Fruit fly (Drosophila melanogaster) whole organism, embryonic: ENCODE results near the gene Rpn12.

Experiments used
- Antp ChIP-seq: fragments of 200-800 bp; sonication (Bioruptor generic); optimal IDR thresholded peaks from 3 replicates; lab custom pipeline; 2016; ENCODE audit warnings: missing biosample characterization, missing genetic modification characterization
- Blimp-1 ChIP-seq: fragments of 200-800 bp; sonication (Bioruptor generic); optimal IDR thresholded peaks from 3 replicates; lab custom pipeline; 2018; ENCODE audit warnings: missing biosample characterization, missing genetic modification characterization, mild to moderate bottlenecking, moderate library complexity, missing genetic modification reagents
- CG11456 ChIP-seq: fragments of 200-800 bp; sonication (Bioruptor generic); IDR thresholded peaks from 3 replicates; pipeline ENCODE4 v1.3.6; 2022; ENCODE audit warnings: missing biosample characterization, missing genetic modification characterization
- CG12219 ChIP-seq: fragments of 200-800 bp; sonication (Bioruptor generic); optimal IDR thresholded peaks from 3 replicates; lab custom pipeline; 2018; ENCODE audit warnings: missing biosample characterization, mild to moderate bottlenecking, missing genetic modification characterization
- CG12299 ChIP-seq: fragments of 200-800 bp; sonication (Bioruptor generic); optimal IDR thresholded peaks from 2 replicates; lab custom pipeline; 2018; ENCODE audit warnings: missing biosample characterization, mild to moderate bottlenecking, missing genetic modification characterization
- CG13775 ChIP-seq: fragments of 200-800 bp; sonication (Bioruptor generic); optimal IDR thresholded peaks from 3 replicates; lab custom pipeline; 2017; ENCODE audit warnings: missing biosample characterization, mild to moderate bottlenecking, missing genetic modification characterization
- CG15514 ChIP-seq: fragments of 200-800 bp; sonication (Bioruptor generic); optimal IDR thresholded peaks from 3 replicates; lab custom pipeline; 2017; ENCODE audit warnings: missing biosample characterization, missing genetic modification characterization, mild to moderate bottlenecking, moderate library complexity, missing genetic modification reagents
- CG15601 ChIP-seq: fragments of 200-800 bp; sonication (Bioruptor generic); optimal IDR thresholded peaks from 3 replicates; lab custom pipeline; 2019; ENCODE audit warnings: missing biosample characterization, mild to moderate bottlenecking, missing genetic modification characterization, moderate library complexity
- CG17385 ChIP-seq: fragments of 200-800 bp; sonication (Bioruptor generic); optimal IDR thresholded peaks from 3 replicates; lab custom pipeline; 2018; ENCODE audit warnings: missing biosample characterization, mild to moderate bottlenecking, missing genetic modification characterization
- CG1792 ChIP-seq: fragments of 200-800 bp; sonication (Bioruptor generic); optimal IDR thresholded peaks from 2 replicates; lab custom pipeline; 2016; ENCODE audit warnings: missing biosample characterization, missing genetic modification characterization
- CG18011 ChIP-seq: fragments of 200-800 bp; sonication (Bioruptor generic); optimal IDR thresholded peaks from 2 replicates; lab custom pipeline; 2017; ENCODE audit warnings: missing biosample characterization, missing genetic modification characterization, mild to moderate bottlenecking, moderate library complexity, missing genotype
- CG18262 ChIP-seq: fragments of 200-800 bp; optimal IDR thresholded peaks from 3 replicates; lab custom pipeline; 2019; ENCODE audit warnings: missing biosample characterization, mild to moderate bottlenecking, missing genetic modification characterization, moderate library complexity
- CG1832 ChIP-seq: fragments of 200-800 bp; sonication (Bioruptor generic); optimal IDR thresholded peaks from 2 replicates; lab custom pipeline; 2017; ENCODE audit warnings: missing biosample characterization, mild to moderate bottlenecking, missing genetic modification characterization, inconsistent platforms
- CG3281 ChIP-seq: fragments of 200-800 bp; sonication (Bioruptor generic); optimal IDR thresholded peaks from 3 replicates; lab custom pipeline; 2017; ENCODE audit warnings: missing biosample characterization, mild to moderate bottlenecking, missing genetic modification characterization
- CG34422 ChIP-seq: fragments of 200-800 bp; sonication (Bioruptor generic); IDR thresholded peaks from 3 replicates; pipeline ENCODE4 v1.3.6; 2022; ENCODE audit warnings: missing biosample characterization, missing genetic modification characterization
- CG3995 ChIP-seq: fragments of 200-800 bp; sonication (Bioruptor generic); optimal IDR thresholded peaks from 3 replicates; lab custom pipeline; 2016; ENCODE audit warnings: missing biosample characterization, missing genetic modification characterization
- CG7372 ChIP-seq: fragments of 200-800 bp; sonication (Bioruptor generic); IDR thresholded peaks from 2 replicates; pipeline ENCODE4 v1.3.6; 2022; ENCODE audit warnings: missing biosample characterization, missing genetic modification characterization
- CG7556 ChIP-seq: fragments of 200-800 bp; sonication (Bioruptor generic); optimal IDR thresholded peaks from 2 replicates; lab custom pipeline; 2017; ENCODE audit warnings: missing biosample characterization, mild to moderate bottlenecking, missing genetic modification characterization
- CG7963 ChIP-seq: fragments of 200-800 bp; sonication (Bioruptor generic); IDR thresholded peaks from 3 replicates; pipeline ENCODE4 v1.3.6; 2022; ENCODE audit warnings: missing biosample characterization, missing genetic modification characterization; ENCODE audit not compliant: partially characterized antibody
- CG8944 ChIP-seq: fragments of 200-800 bp; sonication (Bioruptor generic); optimal IDR thresholded peaks from 3 replicates; lab custom pipeline; 2016; ENCODE audit warnings: missing biosample characterization, missing genetic modification characterization
- CG9876 ChIP-seq: fragments of 200-800 bp; sonication (Bioruptor generic); optimal IDR thresholded peaks from 2 replicates; lab custom pipeline; 2016; ENCODE audit warnings: missing biosample characterization, missing genetic modification characterization
- Doc2 ChIP-seq: fragments of 200-800 bp; sonication (Bioruptor generic); IDR thresholded peaks from 2 replicates; pipeline ENCODE4 v1.3.6; 2022; ENCODE audit warnings: missing biosample characterization, missing genetic modification characterization
- E2f1 ChIP-seq: fragments of 200-800 bp; sonication (Bioruptor generic); IDR thresholded peaks from 2 replicates; pipeline ENCODE4 v1.3.6; 2022; ENCODE audit warnings: missing biosample characterization, missing genetic modification characterization
- HmgD ChIP-seq: fragments of 200-800 bp; sonication (Bioruptor generic); optimal IDR thresholded peaks from 3 replicates; lab custom pipeline; 2016; ENCODE audit warnings: missing biosample characterization, missing genetic modification characterization
- Hr78 ChIP-seq, 2 experiments: fragments of 200-800 bp in 1 of 2; fragments of >200 bp in 1 of 2; sonication (Bioruptor generic) in 1 of 2; optimal IDR thresholded peaks; 2 replicates each; lab custom pipeline; 2017 to 2019; ENCODE audit warnings: missing biosample characterization in 2 of 2, missing genetic modification characterization in 2 of 2, mild to moderate bottlenecking in 1 of 2, moderate library complexity in 1 of 2
- Nf-YC ChIP-seq: fragments of 200-800 bp; optimal IDR thresholded peaks from 3 replicates; lab custom pipeline; 2019; ENCODE audit warnings: missing biosample characterization, mild to moderate bottlenecking, missing genetic modification characterization, moderate library complexity
- Sox102F ChIP-seq: fragments of 200-800 bp; sonication (Bioruptor generic); optimal IDR thresholded peaks from 2 replicates; lab custom pipeline; 2018; ENCODE audit warnings: missing biosample characterization, mild to moderate bottlenecking, missing genetic modification characterization, moderate library complexity
- Taf1 ChIP-seq: fragments of 200-800 bp; sonication (Bioruptor generic); IDR thresholded peaks from 2 replicates; pipeline ENCODE4 v1.3.6; 2022; ENCODE audit warnings: missing biosample characterization, missing genetic modification characterization
- bigmax ChIP-seq: fragments of 200-800 bp; sonication (Bioruptor generic); optimal IDR thresholded peaks from 2 replicates; lab custom pipeline; 2018; ENCODE audit warnings: missing biosample characterization, mild to moderate bottlenecking, missing genetic modification characterization
- btn ChIP-seq: fragments of 200-800 bp; sonication (Bioruptor generic); optimal IDR thresholded peaks from 2 replicates; lab custom pipeline; 2016; ENCODE audit warnings: missing biosample characterization, missing genetic modification characterization
- chif ChIP-seq, 2 experiments: fragments of 200-800 bp; sonication (Bioruptor generic); optimal IDR thresholded peaks; 3 replicates each; lab custom pipeline; 2016; ENCODE audit warnings: missing biosample characterization in 2 of 2, missing genetic modification characterization in 2 of 2
- disco-r ChIP-seq: fragments of 200-800 bp; sonication (Bioruptor generic); optimal IDR thresholded peaks from 2 replicates; lab custom pipeline; 2016; ENCODE audit warnings: missing biosample characterization, missing genetic modification characterization
- emc ChIP-seq: fragments of 200-800 bp; sonication (Bioruptor generic); optimal IDR thresholded peaks from 2 replicates; lab custom pipeline; 2016; ENCODE audit warnings: missing biosample characterization, missing genetic modification characterization
- fd3F ChIP-seq: fragments of 200-800 bp; sonication (Bioruptor generic); optimal IDR thresholded peaks from 2 replicates; lab custom pipeline; 2018; ENCODE audit warnings: missing biosample characterization, mild to moderate bottlenecking, missing genetic modification characterization, moderate library complexity
- gsb ChIP-seq: fragments of 200-800 bp; sonication (Bioruptor generic); IDR thresholded peaks from 2 replicates; pipeline ENCODE4 v1.3.6; 2022; ENCODE audit warnings: missing biosample characterization, missing genetic modification characterization
- hb ChIP-seq: fragments of 200-800 bp; sonication (Bioruptor generic); IDR thresholded peaks from 3 replicates; pipeline ENCODE4 v1.3.6; 2022; ENCODE audit warnings: missing biosample characterization, missing genetic modification characterization; ENCODE audit not compliant: partially characterized antibody
- knrl ChIP-seq: fragments of 200-800 bp; sonication (Bioruptor generic); IDR thresholded peaks from 3 replicates; pipeline ENCODE4 v1.3.6; 2022; ENCODE audit warnings: missing biosample characterization, missing genetic modification characterization; ENCODE audit not compliant: partially characterized antibody
- mld ChIP-seq: fragments of 200-800 bp; sonication (Bioruptor generic); IDR thresholded peaks from 3 replicates; pipeline ENCODE4 v1.3.6; 2022; ENCODE audit warnings: missing biosample characterization, missing genetic modification characterization; ENCODE audit not compliant: partially characterized antibody
- nau ChIP-seq: fragments of 200-800 bp; sonication (Bioruptor generic); optimal IDR thresholded peaks from 3 replicates; lab custom pipeline; 2017; ENCODE audit warnings: missing biosample characterization, mild to moderate bottlenecking, missing genetic modification characterization, missing genetic modification reagents
- ro ChIP-seq: fragments of 200-800 bp; sonication (Bioruptor generic); IDR thresholded peaks from 2 replicates; pipeline ENCODE4 v1.3.6; 2022; ENCODE audit warnings: missing biosample characterization, missing genetic modification characterization
- run ChIP-seq: fragments of 200-800 bp; sonication (Bioruptor generic); optimal IDR thresholded peaks from 3 replicates; lab custom pipeline; 2018; ENCODE audit warnings: missing biosample characterization, mild to moderate bottlenecking, missing genetic modification characterization
- sc ChIP-seq, 3 experiments: fragments of >200 bp in 2 of 3; fragments of 200-800 bp in 1 of 3; sonication (Bioruptor generic) in 1 of 3; optimal IDR thresholded peaks; 2 replicates in 2 of 3; 3 replicates in 1 of 3; lab custom pipeline; 2017; ENCODE audit warnings: mild to moderate bottlenecking in 1 of 3, missing biosample characterization in 1 of 3, missing genetic modification characterization in 1 of 3, missing genetic modification reagents in 1 of 3
- scrt ChIP-seq: fragments of 200-800 bp; sonication (Bioruptor generic); optimal IDR thresholded peaks from 2 replicates; lab custom pipeline; 2018; ENCODE audit warnings: missing biosample characterization, mild to moderate bottlenecking, missing genetic modification characterization, moderate library complexity
- sd ChIP-seq: fragments of 200-800 bp; sonication (Bioruptor generic); optimal IDR thresholded peaks from 3 replicates; lab custom pipeline; 2018; ENCODE audit warnings: missing biosample characterization, mild to moderate bottlenecking, missing genetic modification characterization, moderate library complexity
- sim ChIP-seq: fragments of 200-800 bp; sonication (Bioruptor generic); IDR thresholded peaks from 2 replicates; pipeline ENCODE4 v1.3.6; 2022; ENCODE audit warnings: missing biosample characterization, missing genetic modification characterization
- slp2 ChIP-seq: fragments of 200-800 bp; sonication (Bioruptor generic); optimal IDR thresholded peaks from 2 replicates; lab custom pipeline; 2016; ENCODE audit warnings: missing biosample characterization, missing genetic modification characterization
- sqz ChIP-seq: fragments of 200-800 bp; sonication (Bioruptor generic); optimal IDR thresholded peaks from 3 replicates; lab custom pipeline; 2018; ENCODE audit warnings: missing biosample characterization, mild to moderate bottlenecking, missing genetic modification characterization
- tll ChIP-seq, 2 experiments: fragments of 200-800 bp in 1 of 2; fragments of >200 bp in 1 of 2; sonication (Bioruptor generic) in 1 of 2; optimal IDR thresholded peaks; 2 replicates each; lab custom pipeline; 2017 to 2019; ENCODE audit warnings: missing biosample characterization in 2 of 2, missing genetic modification characterization in 2 of 2, mild to moderate bottlenecking in 1 of 2, moderate library complexity in 1 of 2
- vfl ChIP-seq: fragments of 200-800 bp; sonication (Bioruptor generic); optimal IDR thresholded peaks from 2 replicates; lab custom pipeline; 2016; ENCODE audit warnings: missing biosample characterization, missing genetic modification characterization

Gene Rpn12

dm6 chr3L:16609120-16609519 is 26.3 kb downstream of the Rpn12 start, which contains the start of gene CG4098 (continued):
- TF ChIP-seq sc (optimal IDR thresholded peaks at IDR 0.05; lab: Kevin White, UChicago) (no peak), sc (GFP tag; optimal IDR thresholded peaks at IDR 0.05; lab: Kevin White, UChicago) (no peak), bigmax (GFP tag; lab: Kevin White, UChicago) (no peak), slp2 (GFP tag; lab: Kevin White, UChicago) (no peak), CG8944 (GFP tag; lab: Kevin White, UChicago) (peak; percentile 56), disco-r (GFP tag; lab: Kevin White, UChicago) (no peak), CG18262 (tag; lab: Kevin White, UChicago) (peak; percentile 25), CG1792 (GFP tag; lab: Kevin White, UChicago) (peak; percentile 42), mld (GFP tag; lab: Robert Waterston, UW) (no peak), chif (GFP tag; optimal IDR thresholded peaks at IDR 0.05; lab: Kevin White, UChicago) (peak; percentile 22 to 41), Nf-YC (tag; lab: Kevin White, UChicago) (peak; percentile 14), btn (GFP tag; lab: Kevin White, UChicago) (peak; percentile 2), fd3F (GFP tag; lab: Kevin White, UChicago) (no peak), CG7963 (GFP tag; lab: Robert Waterston, UW) (no peak), CG15514 (peak; percentile 67), HmgD (GFP tag; lab: Kevin White, UChicago) (peak; percentile 78), CG12219 (peak; percentile 38), tll (GFP tag; optimal IDR thresholded peaks at IDR 0.05; lab: Kevin White, UChicago) (no peak), CG18011 (peak; percentile 8), Doc2 (GFP tag; lab: Robert Waterston, UW) (no peak), hb (no peak), Antp (peak; percentile 83), ro (no peak), Taf1 (GFP tag; lab: Robert Waterston, UW) (peak; percentile 65), CG15601 (no peak), Sox102F (GFP tag; lab: Kevin White, UChicago) (peak; percentile 29), CG9876 (GFP tag; lab: Kevin White, UChicago) (peak; percentile 26), E2f1 (GFP tag; lab: Robert Waterston, UW) (peak; percentile 52; the same call in 1 of the 2 replicates), CG3281 (GFP tag; lab: Kevin White, UChicago) (peak; percentile 27), scrt (GFP tag; lab: Kevin White, UChicago) (no peak), vfl (GFP tag; lab: Kevin White, UChicago) (peak; percentile 48), CG13775 (GFP tag; lab: Kevin White, UChicago) (peak; percentile 41), sqz (no peak), CG17385 (GFP tag; lab: Kevin White, UChicago) (peak; percentile 34), sd (peak; percentile 37), nau (no peak), run (no peak), gsb (no peak), CG11456 (GFP tag; lab: Robert Waterston, UW) (peak; percentile 85; the same call in 2 of the 3 replicates), CG7372 (GFP tag; lab: Robert Waterston, UW) (peak; percentile 43; the same call in 1 of the 2 replicates), CG12299 (tag; lab: Kevin White, UChicago) (no peak), CG3995 (GFP tag; lab: Kevin White, UChicago) (peak; percentile 80), CG1832 (no peak), CG34422 (GFP tag; lab: Robert Waterston, UW) (peak; percentile 34; the same call in 1 of the 3 replicates), CG7556 (GFP tag; lab: Kevin White, UChicago) (peak; percentile 6), emc (GFP tag; lab: Kevin White, UChicago) (no peak), Hr78 (GFP tag; optimal IDR thresholded peaks at IDR 0.05; lab: Kevin White, UChicago) (no peak), Blimp-1 (GFP tag; lab: Kevin White, UChicago) (peak; percentile 12), knrl (GFP tag; lab: Robert Waterston, UW) (0 out of 3 replicates have a peak, but pooled peaks have one; percentile 21), sim (GFP tag; lab: Robert Waterston, UW) (no peak)
